Worm (Caenorhabditis elegans): ENCODE data around the gene otub-3.

otub-3 gene

DNA sequence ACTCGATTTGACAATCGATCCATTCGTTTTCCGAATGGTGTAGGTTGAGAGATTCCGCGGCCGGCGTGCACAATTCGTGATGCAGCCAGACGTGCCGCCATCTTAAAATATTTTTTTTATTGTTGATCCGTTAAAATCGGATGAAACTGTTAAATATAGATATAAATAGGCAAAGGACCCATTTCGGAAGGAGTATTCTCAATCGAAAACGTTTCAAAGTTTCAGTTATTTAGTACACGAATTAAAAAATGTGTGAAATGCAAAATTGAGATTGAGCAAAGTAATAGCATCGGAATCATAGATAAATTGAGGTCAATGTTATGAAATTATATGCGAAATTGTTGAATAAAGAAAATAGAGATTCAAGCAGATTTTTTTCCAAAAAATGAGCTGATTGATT is 11.9 kb downstream of the otub-3 start, which contains the start of gene mrps-33:
TSS of gene mrps-33 (minus strand) at position 101 of the 400 bp plus-strand sequence.
- TF ChIP-seq cog-1 (tag; optimal IDR thresholded peaks at IDR 0.05) = no peak
- no peak for TF ChIP-seq ref-1 (GFP tag; conservative IDR thresholded peaks at IDR 0.05)
- no peak for TF ChIP-seq T22C8.4 (GFP tag; IDR thresholded peaks at IDR 0.05)
- TF ChIP-seq med-1 (GFP tag; optimal IDR thresholded peaks at IDR 0.05; ENCODE audit: insufficient read depth) = no peak
- TF ChIP-seq ztf-23 (GFP tag; IDR thresholded peaks at IDR 0.05) = no peak
- no peak for TF ChIP-seq klf-2 (GFP tag; conservative IDR thresholded peaks at IDR 0.05)
- no peak for TF ChIP-seq flt-1 (GFP tag; IDR thresholded peaks at IDR 0.05)
- TF ChIP-seq tab-1 (GFP tag; IDR thresholded peaks at IDR 0.05) = no peak

ce11 chrIV:8740952-8741438 is 13.0 kb downstream of the otub-3 start, which contains the start of gene F21D5.6:
F21D5.6 (minus strand) TSS chrIV:8741388.
- TF ChIP-seq ref-1 (GFP tag; conservative IDR thresholded peaks at IDR 0.05) (no peak), flt-1 (GFP tag; IDR thresholded peaks at IDR 0.05) (0 out of 2 replicates have a peak, but pooled peaks have one; percentile 33)

DNA sequence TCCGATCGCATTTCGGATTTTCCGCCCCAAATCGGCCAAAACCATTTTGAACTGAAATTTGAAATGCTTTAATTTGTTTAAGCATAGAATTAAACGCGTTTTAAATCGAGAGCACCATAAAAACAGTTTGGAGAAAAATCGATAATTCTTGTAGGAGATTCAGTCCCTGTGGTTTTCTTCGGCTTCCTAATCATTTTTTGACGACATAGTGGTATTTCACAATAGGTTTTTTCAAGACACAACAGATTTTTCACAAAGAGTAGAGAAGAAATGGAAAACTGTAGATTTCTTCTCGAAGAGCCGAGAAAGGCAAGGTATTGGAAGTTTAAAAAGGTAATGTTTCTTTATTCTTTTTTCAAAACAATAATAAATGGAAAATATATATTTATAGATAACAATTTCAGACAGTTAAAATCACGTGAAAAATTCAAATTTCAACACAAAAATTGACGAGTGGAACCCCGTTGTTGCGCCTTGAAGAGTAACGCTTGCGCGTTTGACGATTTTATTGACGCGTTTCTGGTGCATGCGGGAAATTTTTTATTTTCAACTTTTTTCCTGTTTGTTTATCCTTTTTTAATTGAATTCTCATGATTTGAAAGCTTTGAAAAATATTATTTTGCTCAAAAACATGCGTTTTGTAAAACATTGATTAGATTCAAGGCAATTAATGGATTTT is 15.8 kb downstream of the otub-3 start, which contains the start of gene F21D5.7:
TSS of gene F21D5.7 (minus strand) at position 51 of the 679 bp plus-strand sequence.
- TF ChIP-seq ztf-23 (GFP tag; IDR thresholded peaks at IDR 0.05) = no peak
- 0 out of 2 replicates have a peak, but pooled peaks have one; percentile 34 for TF ChIP-seq T22C8.4 (GFP tag; IDR thresholded peaks at IDR 0.05)

- TF ChIP-seq ztf-23 (GFP tag; IDR thresholded peaks at IDR 0.05) (no peak), flt-1 (GFP tag; IDR thresholded peaks at IDR 0.05) (no peak), klf-2 (GFP tag; conservative IDR thresholded peaks at IDR 0.05) (no peak), tab-1 (GFP tag; IDR thresholded peaks at IDR 0.05) (no peak), med-1 (GFP tag; optimal IDR thresholded peaks at IDR 0.05; ENCODE audit: insufficient read depth) (no peak), ztf-29 (GFP tag; IDR thresholded peaks at IDR 0.05) (no peak), ref-1 (GFP tag; conservative IDR thresholded peaks at IDR 0.05) (no peak), cog-1 (tag; optimal IDR thresholded peaks at IDR 0.05) (no peak), T22C8.4 (GFP tag; IDR thresholded peaks at IDR 0.05) (no peak)
Measured at ce11 chrIV:8745591-8746302, 17.8 kb downstream of the otub-3 start, which contains the start of the genes F20C5.7 and parg-1. F20C5.7 (minus strand) TSS chrIV:8745691. parg-1 (plus strand) TSS chrIV:8746252.

DNA sequence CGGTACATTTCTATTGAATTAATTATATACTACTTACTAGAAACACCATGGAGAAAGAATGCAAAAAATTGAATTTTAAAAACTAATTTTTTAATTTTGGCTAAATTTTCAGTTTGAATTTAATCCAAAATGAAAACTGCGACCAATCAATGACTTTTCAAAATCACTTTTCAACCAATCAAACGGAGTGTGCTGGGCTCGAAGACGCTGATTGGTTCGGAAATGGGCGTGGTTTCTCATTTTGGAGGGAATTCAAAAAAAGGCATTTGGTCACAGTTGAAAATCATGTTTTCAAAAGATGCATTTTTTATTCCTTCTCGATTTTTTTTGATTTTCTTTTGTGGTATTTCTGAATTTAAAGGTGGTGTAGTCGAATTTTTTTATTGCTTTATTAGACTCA is 21.0 kb downstream of the otub-3 start:
- TF ChIP-seq ztf-29 (GFP tag; IDR thresholded peaks at IDR 0.05) (no peak), ref-1 (GFP tag; conservative IDR thresholded peaks at IDR 0.05) (no peak), klf-2 (GFP tag; conservative IDR thresholded peaks at IDR 0.05) (no peak), tab-1 (GFP tag; IDR thresholded peaks at IDR 0.05) (no peak), T22C8.4 (GFP tag; IDR thresholded peaks at IDR 0.05) (no peak), flt-1 (GFP tag; IDR thresholded peaks at IDR 0.05) (no peak), ztf-23 (GFP tag; IDR thresholded peaks at IDR 0.05) (no peak), med-1 (GFP tag; optimal IDR thresholded peaks at IDR 0.05; ENCODE audit: insufficient read depth) (no peak), cog-1 (tag; optimal IDR thresholded peaks at IDR 0.05) (no peak)

DNA sequence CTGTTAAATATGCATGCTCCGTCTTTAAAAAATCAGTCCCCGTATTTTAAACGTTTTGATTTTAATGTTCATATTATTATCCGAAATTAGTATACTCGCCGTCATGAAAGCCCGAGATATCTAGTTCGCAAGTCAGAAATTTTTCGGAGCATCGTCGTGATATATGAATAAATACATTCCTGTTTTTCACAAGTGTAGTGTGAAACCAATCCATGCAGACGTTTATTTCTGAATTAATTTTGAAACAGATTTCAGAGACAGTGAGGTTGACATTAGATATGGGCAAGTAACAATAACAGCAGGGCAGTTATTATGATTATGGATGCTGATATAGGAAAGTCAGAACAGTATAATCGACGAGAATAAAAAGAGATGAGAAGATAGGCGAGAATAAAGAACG is 24.5 kb downstream of the otub-3 start:
- TF ChIP-seq cog-1 (tag; optimal IDR thresholded peaks at IDR 0.05) = no peak
- TF ChIP-seq klf-2 (GFP tag; conservative IDR thresholded peaks at IDR 0.05) = no peak
- no peak for TF ChIP-seq flt-1 (GFP tag; IDR thresholded peaks at IDR 0.05)
- TF ChIP-seq T22C8.4 (GFP tag; IDR thresholded peaks at IDR 0.05) = no peak
- TF ChIP-seq med-1 (GFP tag; optimal IDR thresholded peaks at IDR 0.05; ENCODE audit: insufficient read depth) = no peak
- TF ChIP-seq ztf-29 (GFP tag; IDR thresholded peaks at IDR 0.05) = no peak
- no peak for TF ChIP-seq tab-1 (GFP tag; IDR thresholded peaks at IDR 0.05)
- TF ChIP-seq ref-1 (GFP tag; conservative IDR thresholded peaks at IDR 0.05) = no peak
- no peak for TF ChIP-seq ztf-23 (GFP tag; IDR thresholded peaks at IDR 0.05)

ce11 chrIV:8754146-8754545 is 26.2 kb downstream of the otub-3 start:
- TF ChIP-seq ztf-29 (GFP tag; IDR thresholded peaks at IDR 0.05) (no peak), T22C8.4 (GFP tag; IDR thresholded peaks at IDR 0.05) (no peak), cog-1 (tag; optimal IDR thresholded peaks at IDR 0.05) (no peak), tab-1 (GFP tag; IDR thresholded peaks at IDR 0.05) (no peak), ref-1 (GFP tag; conservative IDR thresholded peaks at IDR 0.05) (no peak), klf-2 (GFP tag; conservative IDR thresholded peaks at IDR 0.05) (no peak), med-1 (GFP tag; optimal IDR thresholded peaks at IDR 0.05; ENCODE audit: insufficient read depth) (no peak), ztf-23 (GFP tag; IDR thresholded peaks at IDR 0.05) (no peak), flt-1 (GFP tag; IDR thresholded peaks at IDR 0.05) (no peak)

ce11 chrIV:8754727-8755126 is 26.8 kb downstream of the otub-3 start, which contains the start of gene elli-1:
elli-1 (minus strand) TSS chrIV:8754827.
- no peak for TF ChIP-seq ztf-29 (GFP tag; IDR thresholded peaks at IDR 0.05)
- TF ChIP-seq flt-1 (GFP tag; IDR thresholded peaks at IDR 0.05) = no peak
- no peak for TF ChIP-seq tab-1 (GFP tag; IDR thresholded peaks at IDR 0.05)
- TF ChIP-seq ref-1 (GFP tag; conservative IDR thresholded peaks at IDR 0.05) = no peak
- TF ChIP-seq cog-1 (tag; optimal IDR thresholded peaks at IDR 0.05) = no peak
- no peak for TF ChIP-seq ztf-23 (GFP tag; IDR thresholded peaks at IDR 0.05)
- no peak for TF ChIP-seq med-1 (GFP tag; optimal IDR thresholded peaks at IDR 0.05; ENCODE audit: insufficient read depth)
- no peak for TF ChIP-seq T22C8.4 (GFP tag; IDR thresholded peaks at IDR 0.05)
- TF ChIP-seq klf-2 (GFP tag; conservative IDR thresholded peaks at IDR 0.05) = no peak

DNA sequence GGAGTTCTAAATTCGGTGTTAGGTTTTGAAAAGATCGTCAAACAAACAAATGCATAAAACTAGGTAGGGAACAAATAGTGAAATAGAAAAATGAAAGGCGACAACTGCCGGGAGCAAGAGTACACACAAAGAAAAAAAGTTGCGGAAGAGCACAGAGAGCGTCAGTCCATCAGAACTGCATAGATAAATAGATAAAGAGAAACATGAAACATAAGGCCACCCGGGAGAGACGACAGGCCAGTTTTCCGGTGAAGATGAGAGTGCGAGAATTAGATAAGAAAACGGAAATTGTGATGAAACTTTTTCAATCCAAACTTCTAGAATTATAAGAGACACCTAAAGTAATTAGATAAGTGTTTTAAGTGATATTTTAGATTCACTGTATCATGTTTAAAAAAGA is 29.8 kb downstream of the otub-3 start:
- no peak for TF ChIP-seq flt-1 (GFP tag; IDR thresholded peaks at IDR 0.05)

DNA sequence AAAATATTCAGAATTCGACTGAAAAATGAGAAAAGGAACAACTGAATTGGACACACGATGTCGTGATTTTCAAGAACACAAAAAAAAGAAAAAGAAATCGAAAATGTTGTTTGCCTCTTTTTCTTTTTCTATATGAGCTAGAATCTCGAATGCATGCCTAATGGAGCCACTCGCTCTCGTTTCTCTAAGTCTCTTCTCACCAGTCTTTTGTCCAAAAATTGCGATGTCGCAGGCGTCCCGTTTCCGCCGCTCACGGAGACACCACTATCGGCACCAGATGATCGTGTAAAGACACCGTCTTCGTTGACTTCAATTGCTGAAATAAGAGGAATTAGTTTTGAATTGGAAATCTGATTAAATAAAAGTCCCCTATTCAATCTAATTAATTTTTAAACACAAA is 30.6 kb downstream of the otub-3 start:
- TF ChIP-seq flt-1 (GFP tag; IDR thresholded peaks at IDR 0.05) = no peak
- no peak for TF ChIP-seq tab-1 (GFP tag; IDR thresholded peaks at IDR 0.05)
- no peak for TF ChIP-seq ref-1 (GFP tag; conservative IDR thresholded peaks at IDR 0.05)
- TF ChIP-seq klf-2 (GFP tag; conservative IDR thresholded peaks at IDR 0.05) = no peak
- TF ChIP-seq ztf-23 (GFP tag; IDR thresholded peaks at IDR 0.05) = no peak
- no peak for TF ChIP-seq ztf-29 (GFP tag; IDR thresholded peaks at IDR 0.05)
- TF ChIP-seq cog-1 (tag; optimal IDR thresholded peaks at IDR 0.05) = no peak
- TF ChIP-seq med-1 (GFP tag; optimal IDR thresholded peaks at IDR 0.05; ENCODE audit: insufficient read depth) = no peak
- TF ChIP-seq T22C8.4 (GFP tag; IDR thresholded peaks at IDR 0.05) = no peak
